Fruit fly (Drosophila melanogaster) whole organism, embryonic: Measurements from ENCODE around the gene Cpr30F.
A peak's percentile ranks its signal among the peaks of the same experiment; 100 is the strongest.

Source experiments
- Aef1 ChIP-seq: fragments of 200-800 bp; sonication (Bioruptor generic); IDR thresholded peaks from 3 replicates; pipeline ENCODE4 v1.3.6; 2022; ENCODE audit warnings: missing biosample characterization, missing genetic modification characterization
- CG10267 ChIP-seq: fragments of 200-800 bp; sonication (Bioruptor generic); optimal IDR thresholded peaks from 2 replicates; lab custom pipeline; 2018; ENCODE audit warnings: missing biosample characterization, mild to moderate bottlenecking, missing genetic modification characterization, moderate library complexity
- CG10979 ChIP-seq: fragments of 200-800 bp; sonication (Bioruptor generic); optimal IDR thresholded peaks from 2 replicates; lab custom pipeline; 2018; ENCODE audit warnings: missing biosample characterization, mild to moderate bottlenecking, missing genetic modification characterization, moderate library complexity
- CG11398 ChIP-seq: fragments of 200-800 bp; sonication (Bioruptor generic); optimal IDR thresholded peaks from 2 replicates; lab custom pipeline; 2016; ENCODE audit warnings: missing biosample characterization, missing genetic modification characterization
- CG12071 ChIP-seq: fragments of 200-800 bp; sonication (Bioruptor generic); optimal IDR thresholded peaks from 3 replicates; lab custom pipeline; 2018; ENCODE audit warnings: missing biosample characterization, mild to moderate bottlenecking, missing genetic modification characterization
- CG12104 ChIP-seq: fragments of 200-800 bp; sonication (Bioruptor generic); optimal IDR thresholded peaks from 3 replicates; lab custom pipeline; 2016; ENCODE audit warnings: missing biosample characterization, missing genetic modification characterization
- CG1233 ChIP-seq: fragments of 200-800 bp; sonication (Bioruptor generic); optimal IDR thresholded peaks from 4 replicates; lab custom pipeline; 2018; ENCODE audit warnings: missing biosample characterization, mild to moderate bottlenecking, missing genetic modification characterization
- CG13123 ChIP-seq: fragments of 200-800 bp; sonication (Bioruptor generic); optimal IDR thresholded peaks from 2 replicates; lab custom pipeline; 2016; ENCODE audit warnings: missing biosample characterization, missing genetic modification characterization
- CG13296 ChIP-seq: fragments of 200-800 bp; sonication (Bioruptor generic); optimal IDR thresholded peaks from 3 replicates; lab custom pipeline; 2018; ENCODE audit warnings: missing biosample characterization, mild to moderate bottlenecking, missing genetic modification characterization
- CG13624 ChIP-seq: fragments of 200-800 bp; sonication (Bioruptor generic); optimal IDR thresholded peaks from 2 replicates; lab custom pipeline; 2016; ENCODE audit warnings: missing biosample characterization, missing genetic modification characterization
- CG15696 ChIP-seq: fragments of 200-800 bp; sonication (Bioruptor generic); optimal IDR thresholded peaks from 2 replicates; lab custom pipeline; 2019; ENCODE audit warnings: missing biosample characterization, mild to moderate bottlenecking, missing genetic modification characterization, moderate library complexity
- CG1602 ChIP-seq: fragments of 200-800 bp; sonication (Bioruptor generic); optimal IDR thresholded peaks from 3 replicates; lab custom pipeline; 2016; ENCODE audit warnings: missing biosample characterization, missing genetic modification characterization
- CG16863 ChIP-seq: fragments of 200-800 bp; sonication (Bioruptor generic); optimal IDR thresholded peaks from 3 replicates; lab custom pipeline; 2016; ENCODE audit warnings: missing biosample characterization, missing genetic modification characterization
- CG17328 ChIP-seq: fragments of 200-800 bp; sonication (Bioruptor generic); IDR thresholded peaks from 2 replicates; pipeline ENCODE4 v1.3.6; 2022; ENCODE audit warnings: missing biosample characterization, missing genetic modification characterization
- CG2678 ChIP-seq: fragments of 200-800 bp; sonication (Bioruptor generic); optimal IDR thresholded peaks from 3 replicates; lab custom pipeline; 2019; ENCODE audit warnings: missing biosample characterization, mild to moderate bottlenecking, missing genetic modification characterization, moderate library complexity
- CG3407 ChIP-seq: fragments of 200-800 bp; sonication (Bioruptor generic); optimal IDR thresholded peaks from 2 replicates; lab custom pipeline; 2018; ENCODE audit warnings: missing biosample characterization, mild to moderate bottlenecking, missing genetic modification characterization
- CG34376 ChIP-seq: fragments of 200-800 bp; sonication (Bioruptor generic); optimal IDR thresholded peaks from 2 replicates; lab custom pipeline; 2018; ENCODE audit warnings: missing biosample characterization, mild to moderate bottlenecking, missing genetic modification characterization
- CG5953 ChIP-seq: fragments of 200-800 bp; sonication (Bioruptor generic); IDR thresholded peaks from 2 replicates; pipeline ENCODE4 v1.3.6; 2022; ENCODE audit warnings: missing biosample characterization, missing genetic modification characterization
- CG8388 ChIP-seq: fragments of 200-800 bp; sonication (Bioruptor generic); optimal IDR thresholded peaks from 2 replicates; lab custom pipeline; 2019; ENCODE audit warnings: missing biosample characterization, mild to moderate bottlenecking, missing genetic modification characterization, moderate library complexity
- CG8944 ChIP-seq: fragments of 200-800 bp; sonication (Bioruptor generic); optimal IDR thresholded peaks from 3 replicates; lab custom pipeline; 2016; ENCODE audit warnings: missing biosample characterization, missing genetic modification characterization
- CG9215 ChIP-seq: fragments of 200-800 bp; sonication (Bioruptor generic); IDR thresholded peaks from 2 replicates; pipeline ENCODE4 v1.3.6; 2022; ENCODE audit warnings: missing biosample characterization, missing genetic modification characterization
- CHES-1-like ChIP-seq: fragments of 200-800 bp; sonication (Bioruptor generic); optimal IDR thresholded peaks from 2 replicates; lab custom pipeline; 2016; ENCODE audit warnings: missing biosample characterization, missing genetic modification characterization
- D ChIP-seq, 2 experiments: fragments of 200-800 bp in 1 of 2; fragments of >200 bp in 1 of 2; sonication (Bioruptor generic) in 1 of 2; optimal IDR thresholded peaks; 2 replicates in 1 of 2; 3 replicates in 1 of 2; lab custom pipeline; 2017; ENCODE audit warnings: mild to moderate bottlenecking in 1 of 2, missing biosample characterization in 1 of 2, missing genetic modification characterization in 1 of 2, missing genetic modification reagents in 1 of 2
- Dfd ChIP-seq, 2 experiments: fragments of >200 bp; optimal IDR thresholded peaks; 2 replicates each; lab custom pipeline; 2017; ENCODE audit warnings: missing biosample characterization in 2 of 2, missing genetic modification characterization in 2 of 2
- Dp ChIP-seq: fragments of 200-800 bp; sonication (Bioruptor generic); optimal IDR thresholded peaks from 2 replicates; lab custom pipeline; 2018; ENCODE audit warnings: missing biosample characterization, mild to moderate bottlenecking, missing genetic modification characterization, moderate library complexity
- Drgx ChIP-seq: fragments of 200-800 bp; sonication (Bioruptor generic); IDR thresholded peaks from 2 replicates; pipeline ENCODE4 v1.3.6; 2022; ENCODE audit warnings: missing biosample characterization, missing genetic modification characterization
- Gug ChIP-seq: fragments of 200-800 bp; sonication (Bioruptor generic); IDR thresholded peaks from 4 replicates; pipeline ENCODE4 v1.3.6; 2022; ENCODE audit warnings: missing biosample characterization, missing genetic modification characterization
- HLHmδ ChIP-seq: fragments of 200-800 bp; sonication (Bioruptor generic); optimal IDR thresholded peaks from 2 replicates; lab custom pipeline; 2018; ENCODE audit warnings: missing biosample characterization, mild to moderate bottlenecking, missing genetic modification characterization, moderate library complexity
- Mes4 ChIP-seq: fragments of 200-800 bp; sonication (Bioruptor generic); optimal IDR thresholded peaks from 2 replicates; lab custom pipeline; 2016; ENCODE audit warnings: missing biosample characterization, missing genetic modification characterization
- NfI ChIP-seq: fragments of 200-800 bp; sonication (Bioruptor generic); optimal IDR thresholded peaks from 3 replicates; lab custom pipeline; 2018; ENCODE audit warnings: missing biosample characterization, mild to moderate bottlenecking, missing genetic modification characterization, moderate library complexity
- Optix ChIP-seq: fragments of 200-800 bp; sonication (Bioruptor generic); IDR thresholded peaks from 3 replicates; pipeline ENCODE4 v1.3.6; 2022; ENCODE audit warnings: missing biosample characterization, missing genetic modification characterization
- ac ChIP-seq: fragments of 200-800 bp; sonication (Bioruptor generic); optimal IDR thresholded peaks from 3 replicates; lab custom pipeline; 2017; ENCODE audit warnings: missing biosample characterization, mild to moderate bottlenecking, missing genetic modification characterization
- cato ChIP-seq: fragments of 200-800 bp; sonication (Bioruptor generic); optimal IDR thresholded peaks from 2 replicates; lab custom pipeline; 2016; ENCODE audit warnings: missing biosample characterization, missing genetic modification characterization, borderline replicate concordance
- corto ChIP-seq: fragments of 200-800 bp; sonication (Bioruptor generic); optimal IDR thresholded peaks from 2 replicates; lab custom pipeline; 2016; ENCODE audit warnings: missing biosample characterization, mild to moderate bottlenecking, missing genetic modification characterization, moderate library complexity
- croc ChIP-seq: fragments of 200-800 bp; sonication (Bioruptor generic); conservative IDR thresholded peaks from 3 replicates; pipeline ENCODE4 v1.3.6; 2022; ENCODE audit warnings: missing biosample characterization, missing genetic modification characterization
- cwo ChIP-seq: fragments of 200-800 bp; sonication (Bioruptor generic); optimal IDR thresholded peaks from 3 replicates; lab custom pipeline; 2017; ENCODE audit warnings: missing biosample characterization, missing genetic modification characterization, mild to moderate bottlenecking, moderate library complexity, missing genetic modification reagents
- dati ChIP-seq: fragments of 200-800 bp; sonication (Bioruptor generic); IDR thresholded peaks from 2 replicates; pipeline ENCODE4 v1.3.6; 2022; ENCODE audit warnings: missing biosample characterization, missing genetic modification characterization
- en ChIP-seq: fragments of 200-800 bp; sonication (Bioruptor generic); optimal IDR thresholded peaks from 2 replicates; lab custom pipeline; 2016; ENCODE audit warnings: missing biosample characterization, missing genetic modification characterization
- gcm ChIP-seq: fragments of 200-800 bp; sonication (Bioruptor generic); optimal IDR thresholded peaks from 2 replicates; lab custom pipeline; 2019; ENCODE audit warnings: missing biosample characterization, mild to moderate bottlenecking, missing genetic modification characterization, moderate library complexity
- gcm2 ChIP-seq: fragments of 200-800 bp; sonication (Bioruptor generic); optimal IDR thresholded peaks from 2 replicates; lab custom pipeline; 2016; ENCODE audit warnings: missing biosample characterization, missing genetic modification characterization
- lbe ChIP-seq: fragments of 200-800 bp; sonication (Bioruptor generic); optimal IDR thresholded peaks from 2 replicates; lab custom pipeline; 2016; ENCODE audit warnings: missing biosample characterization, mild to moderate bottlenecking, missing genetic modification characterization
- onecut ChIP-seq: fragments of 200-800 bp; sonication (Bioruptor generic); IDR thresholded peaks from 2 replicates; pipeline ENCODE4 v1.3.6; 2022; ENCODE audit warnings: missing biosample characterization, missing genetic modification characterization
- otp ChIP-seq: fragments of 200-800 bp; sonication (Bioruptor generic); IDR thresholded peaks from 3 replicates; pipeline ENCODE4, ENCODE4 v1.3.6; 2022; ENCODE audit warnings: missing biosample characterization, missing genetic modification characterization
- pho ChIP-seq: fragments of 200-800 bp; sonication (Bioruptor generic); optimal IDR thresholded peaks from 2 replicates; lab custom pipeline; 2016; ENCODE audit warnings: missing biosample characterization, missing genetic modification characterization
- psq ChIP-seq: fragments of 200-800 bp; sonication (Bioruptor generic); optimal IDR thresholded peaks from 2 replicates; lab custom pipeline; 2017; ENCODE audit warnings: missing biosample characterization, missing genetic modification characterization
- ranshi ChIP-seq: fragments of 200-800 bp; sonication (Bioruptor generic); IDR thresholded peaks from 2 replicates; pipeline ENCODE4 v1.3.6; 2022; ENCODE audit warnings: missing biosample characterization, missing genetic modification characterization
- sens-2 ChIP-seq: fragments of 200-800 bp; sonication (Bioruptor generic); IDR thresholded peaks from 2 replicates; pipeline ENCODE4 v1.3.6; 2022; ENCODE audit warnings: missing biosample characterization, missing genetic modification characterization
- sqz ChIP-seq: fragments of 200-800 bp; sonication (Bioruptor generic); optimal IDR thresholded peaks from 3 replicates; lab custom pipeline; 2018; ENCODE audit warnings: missing biosample characterization, mild to moderate bottlenecking, missing genetic modification characterization
- sr ChIP-seq: fragments of 200-800 bp; sonication (Bioruptor generic); IDR thresholded peaks from 3 replicates; pipeline ENCODE4 v1.3.6; 2022; ENCODE audit warnings: missing biosample characterization, missing genetic modification characterization
- zen2 ChIP-seq: fragments of 200-800 bp; sonication (Bioruptor generic); IDR thresholded peaks from 3 replicates; pipeline ENCODE4 v1.3.6; 2022; ENCODE audit warnings: missing biosample characterization, missing genetic modification characterization; ENCODE audit not compliant: partially characterized antibody

The Cpr30F gene

DNA sequence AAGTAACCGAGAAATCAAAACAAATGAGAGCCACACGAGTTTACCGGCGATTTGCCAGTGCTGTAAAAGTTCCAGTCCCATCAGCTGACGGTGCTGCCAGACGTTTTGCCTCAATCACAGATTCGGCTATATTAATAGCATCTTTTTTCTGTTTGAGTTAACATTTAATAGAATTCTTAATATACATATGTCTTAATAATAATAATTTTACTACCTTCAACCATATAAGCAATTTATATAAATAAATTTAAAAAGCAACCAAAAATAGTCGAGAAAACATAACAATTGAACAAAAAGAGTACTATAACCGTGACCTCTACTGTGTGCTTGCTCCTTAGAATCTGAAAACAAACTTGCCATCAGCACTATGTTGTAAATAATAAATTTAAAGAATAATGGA, 21.2 kb upstream of the Cpr30F start, which contains the start of the genes CG13126 and CG4709 (continued):
- peak; percentile 29 for TF ChIP-seq CG12071 (GFP tag; lab: Kevin White, UChicago)
- peak; percentile 88 for TF ChIP-seq cwo (GFP tag; lab: Kevin White, UChicago)
- peak; percentile 90 for TF ChIP-seq CG1233
- peak; percentile 95 for TF ChIP-seq CG15696 (tag; lab: Kevin White, UChicago)
- TF ChIP-seq Optix (GFP tag; lab: Robert Waterston, UW): peak; percentile 66; the same call in 2 of the 3 replicates
- TF ChIP-seq CHES-1-like: peak; percentile 37
- peak; percentile 91 for TF ChIP-seq CG12104 (GFP tag; lab: Kevin White, UChicago)
- peak; percentile 41 for TF ChIP-seq CG13624 (GFP tag; lab: Kevin White, UChicago)
- TF ChIP-seq en (GFP tag; lab: Kevin White, UChicago): peak; percentile 24
- TF ChIP-seq croc (GFP tag; lab: Robert Waterston, UW): peak; percentile 87
- TF ChIP-seq Mes4 (GFP tag; lab: Kevin White, UChicago): no peak
- peak; percentile 70 for TF ChIP-seq cato (GFP tag; lab: Kevin White, UChicago)
- TF ChIP-seq ranshi (GFP tag; lab: Robert Waterston, UW): peak; percentile 91
- peak; percentile 96 for TF ChIP-seq CG10979 (tag; lab: Kevin White, UChicago)
- no peak for TF ChIP-seq pho (GFP tag; lab: Kevin White, UChicago)
- TF ChIP-seq HLHmδ (GFP tag; lab: Kevin White, UChicago): no peak
- TF ChIP-seq Aef1 (GFP tag; lab: Robert Waterston, UW): peak; percentile 81
- peak; percentile 24 for TF ChIP-seq CG16863
- peak; percentile 10; the same call in 1 of the 2 replicates for TF ChIP-seq dati (GFP tag; lab: Robert Waterston, UW)
- TF ChIP-seq CG3407 (GFP tag; lab: Kevin White, UChicago): peak; percentile 79
- peak; percentile 67; the same call in 1 of the 2 replicates for TF ChIP-seq sens-2
- peak; percentile 75 for TF ChIP-seq CG13123 (GFP tag; lab: Kevin White, UChicago)
- TF ChIP-seq gcm2 (GFP tag; lab: Kevin White, UChicago): no peak
- peak; percentile 83 for TF ChIP-seq CG17328
- no peak for TF ChIP-seq sr (GFP tag; lab: Robert Waterston, UW)
- peak; percentile 99 for TF ChIP-seq CG10267 (tag; lab: Kevin White, UChicago)
- TF ChIP-seq CG11398 (GFP tag; lab: Kevin White, UChicago): no peak
- TF ChIP-seq CG34376: peak; percentile 72
- TF ChIP-seq Dp (GFP tag; lab: Kevin White, UChicago): peak; percentile 57
- peak; percentile 84 for TF ChIP-seq sqz (GFP tag; lab: Kevin White, UChicago)
- TF ChIP-seq otp (GFP tag; lab: Robert Waterston, UW): peak; percentile 77; the same call in 2 of the 3 replicates
- no peak for TF ChIP-seq D (optimal IDR thresholded peaks at IDR 0.05; lab: Kevin White, UChicago)
- peak; percentile 87 for TF ChIP-seq D (GFP tag; optimal IDR thresholded peaks at IDR 0.05; lab: Kevin White, UChicago)
- peak; percentile 87 for TF ChIP-seq NfI (GFP tag; lab: Kevin White, UChicago)
- TF ChIP-seq CG2678: peak; percentile 96
- peak; percentile 39 for TF ChIP-seq ac (GFP tag; lab: Kevin White, UChicago)
- TF ChIP-seq CG5953 (GFP tag; lab: Robert Waterston, UW): peak; percentile 53
- peak; percentile 30 for TF ChIP-seq CG8944 (GFP tag; lab: Kevin White, UChicago)
- peak; percentile 91 for TF ChIP-seq CG13296 (GFP tag; lab: Kevin White, UChicago)
- no peak for TF ChIP-seq zen2 (GFP tag; lab: Robert Waterston, UW)
- peak; percentile 89 for TF ChIP-seq CG1602
- peak; percentile 89 for TF ChIP-seq lbe (GFP tag; lab: Kevin White, UChicago)
- TF ChIP-seq Gug (GFP tag; lab: Robert Waterston, UW): peak; percentile 48; the same call in 2 of the 4 replicates
- TF ChIP-seq CG8388 (GFP tag; lab: Kevin White, UChicago): peak; percentile 90
- TF ChIP-seq gcm (GFP tag; lab: Kevin White, UChicago): peak; percentile 93
- peak; percentile 71 for TF ChIP-seq onecut (GFP tag; lab: Robert Waterston, UW)
- peak; percentile 82 for TF ChIP-seq corto (GFP tag; lab: Kevin White, UChicago)
- TF ChIP-seq CG9215 (GFP tag; lab: Robert Waterston, UW): peak; percentile 85
- peak; percentile 64 for TF ChIP-seq psq
- TF ChIP-seq Dfd (GFP tag; optimal IDR thresholded peaks at IDR 0.05; lab: Kevin White, UChicago): no peak
- peak; percentile 91 for TF ChIP-seq Drgx (GFP tag; lab: Robert Waterston, UW)
